Fruit fly (Drosophila melanogaster): ENCODE results near the gene CG8664.
A peak's percentile ranks its signal among the peaks of the same experiment; 100 is the strongest.

The CG8664 gene

DNA sequence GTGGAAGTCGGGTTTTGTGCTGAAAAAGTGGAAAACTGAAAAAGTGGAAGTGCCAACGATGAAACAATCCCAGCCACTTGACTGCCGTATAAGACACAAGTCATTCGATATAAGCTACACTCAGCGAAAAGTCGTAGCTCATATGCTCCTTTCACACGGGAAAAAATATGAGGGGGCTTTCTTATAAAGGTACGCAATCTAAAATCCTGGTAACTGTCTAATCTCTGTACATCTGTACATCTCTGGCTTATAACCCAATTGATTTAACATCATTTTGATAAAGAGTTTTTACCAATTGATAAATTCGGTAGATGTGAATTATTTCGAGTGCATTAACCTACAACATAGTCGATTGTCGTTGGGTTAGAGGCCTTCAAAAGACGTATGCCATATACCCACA, 7.7 kb downstream of the CG8664 start:
- TF ChIP-seq CG15336 (GFP tag; IDR thresholded peaks at IDR 0.05) (peak; percentile 59), salr (GFP tag; optimal IDR thresholded peaks at IDR 0.05) (no peak), Gug (GFP tag; IDR thresholded peaks at IDR 0.05) (no peak), eg (GFP tag; IDR thresholded peaks at IDR 0.05) (no peak), CG3919 (GFP tag; optimal IDR thresholded peaks at IDR 0.05) (no peak), dac (GFP tag; optimal IDR thresholded peaks at IDR 0.05) (no peak), lz (GFP tag; optimal IDR thresholded peaks at IDR 0.05) (no peak), CG6792 (GFP tag; optimal IDR thresholded peaks at IDR 0.05) (no peak), OdsH (GFP tag; optimal IDR thresholded peaks at IDR 0.05) (no peak), fd85E (GFP tag; optimal IDR thresholded peaks at IDR 0.05) (no peak), CG6163 (GFP tag; IDR thresholded peaks at IDR 0.05) (0 out of 3 replicates have a peak, but pooled peaks have one; percentile 26), fkh (GFP tag; optimal IDR thresholded peaks at IDR 0.05) (no peak), CG16779 (tag; optimal IDR thresholded peaks at IDR 0.05) (no peak), CG10631 (GFP tag; optimal IDR thresholded peaks at IDR 0.05) (no peak), CG34406 (GFP tag; optimal IDR thresholded peaks at IDR 0.05) (no peak), svp (GFP tag) (no peak), CG8319 (GFP tag; optimal IDR thresholded peaks at IDR 0.05) (no peak), CG9139 (GFP tag; optimal IDR thresholded peaks at IDR 0.05) (no peak), acj6 (GFP tag; optimal IDR thresholded peaks at IDR 0.05) (no peak), Hr4 (GFP tag; optimal IDR thresholded peaks at IDR 0.05) (peak; percentile 66), Hr38 (GFP tag; optimal IDR thresholded peaks at IDR 0.05) (no peak), achi (GFP tag; optimal IDR thresholded peaks at IDR 0.05) (no peak), CG32006 (GFP tag; optimal IDR thresholded peaks at IDR 0.05) (peak; percentile 67), Sox15 (GFP tag; optimal IDR thresholded peaks at IDR 0.05) (no peak), Eip78C (GFP tag) (peak; percentile 70), CG31627 (GFP tag; optimal IDR thresholded peaks at IDR 0.05) (no peak), Smox (GFP tag; optimal IDR thresholded peaks at IDR 0.05) (no peak), CG7368 (GFP tag; optimal IDR thresholded peaks at IDR 0.05) (no peak), dsx (GFP tag; optimal IDR thresholded peaks at IDR 0.05; ENCODE audit: poor library complexity, severe bottlenecking) (no peak), CG8119 (GFP tag; IDR thresholded peaks at IDR 0.05) (peak; percentile 47; the same call in 1 of the 3 replicates), CG4318 (GFP tag; optimal IDR thresholded peaks at IDR 0.05) (peak; percentile 35), Ets21C (GFP tag; optimal IDR thresholded peaks at IDR 0.05) (no peak)

DNA sequence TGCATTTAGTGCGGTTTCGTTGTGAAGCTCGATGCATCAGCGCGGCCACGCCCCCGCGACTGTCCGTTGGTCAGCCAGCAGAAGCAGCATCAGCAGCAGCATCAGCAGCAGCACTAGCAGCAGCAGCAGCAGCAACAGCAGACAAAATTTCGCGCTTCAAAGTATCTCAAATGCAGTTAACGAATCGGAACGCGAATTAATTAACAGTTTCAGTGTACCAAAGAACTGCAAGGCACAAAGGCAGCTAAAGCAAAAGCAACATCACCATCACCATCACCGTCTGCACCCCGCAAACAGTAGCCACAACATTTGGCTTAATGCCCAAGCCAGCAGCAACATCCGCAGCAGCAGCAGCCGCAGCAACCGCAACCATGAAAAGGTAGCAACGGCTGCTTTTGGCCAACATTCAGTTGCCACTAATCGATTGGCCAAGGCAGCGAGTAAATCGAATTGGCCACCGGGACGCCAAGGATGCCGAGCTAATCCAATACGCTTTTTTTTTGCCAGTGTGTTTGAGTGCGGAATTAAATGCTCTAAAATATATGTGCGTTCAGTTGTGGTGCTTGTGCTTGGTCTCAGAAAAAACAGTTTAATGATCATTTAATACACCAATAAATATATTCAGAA, 17.0 kb downstream of the CG8664 start:
- TF ChIP-seq Eip75B (GFP tag; optimal IDR thresholded peaks at IDR 0.05) (no peak), CG3032 (tag; optimal IDR thresholded peaks at IDR 0.05) (no peak), CG6163 (GFP tag; IDR thresholded peaks at IDR 0.05) (no peak), CG31627 (GFP tag; optimal IDR thresholded peaks at IDR 0.05) (no peak), Gug (GFP tag; IDR thresholded peaks at IDR 0.05) (no peak)

DNA sequence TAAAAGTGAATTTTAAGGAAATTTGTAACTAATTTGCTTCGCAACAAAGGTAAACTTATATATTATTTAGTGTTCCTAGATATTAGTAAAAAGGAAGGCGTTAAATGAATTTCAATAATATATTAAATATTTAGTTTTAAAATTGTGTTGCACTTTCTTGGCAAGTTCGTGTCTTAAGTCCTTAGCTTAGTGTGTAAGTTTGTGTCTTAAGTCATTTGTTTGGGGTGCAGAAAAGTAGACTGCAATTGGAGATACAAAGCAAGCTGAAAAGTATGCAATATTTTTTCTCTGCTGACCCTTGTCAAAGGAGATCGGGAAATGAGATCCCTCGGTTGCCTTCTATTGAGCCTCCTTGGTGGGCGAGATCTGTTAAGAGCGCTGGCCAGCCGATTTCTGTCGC, 20.5 kb downstream of the CG8664 start:
- TF ChIP-seq topi (GFP tag; optimal IDR thresholded peaks at IDR 0.05), result no peak
- no peak for TF ChIP-seq CG6854 (GFP tag; optimal IDR thresholded peaks at IDR 0.05)
- no peak for TF ChIP-seq achi (GFP tag; optimal IDR thresholded peaks at IDR 0.05)
- no peak for TF ChIP-seq pdm3 (GFP tag; optimal IDR thresholded peaks at IDR 0.05)
- no peak for TF ChIP-seq CG11294 (GFP tag; IDR thresholded peaks at IDR 0.05)
- no peak for TF ChIP-seq fd59A (GFP tag; optimal IDR thresholded peaks at IDR 0.05)
- no peak for TF ChIP-seq CG9139 (GFP tag; optimal IDR thresholded peaks at IDR 0.05)
- no peak for TF ChIP-seq salr (GFP tag; optimal IDR thresholded peaks at IDR 0.05)
- TF ChIP-seq CG34406 (GFP tag; optimal IDR thresholded peaks at IDR 0.05), result no peak
- TF ChIP-seq Smox (GFP tag; optimal IDR thresholded peaks at IDR 0.05), result no peak
- TF ChIP-seq svp (GFP tag), result no peak
- no peak for TF ChIP-seq esn (GFP tag; optimal IDR thresholded peaks at IDR 0.05)
- TF ChIP-seq Eip78C (GFP tag), result no peak
- no peak for TF ChIP-seq cyc (GFP tag; optimal IDR thresholded peaks at IDR 0.05)
- no peak for TF ChIP-seq fkh (GFP tag; optimal IDR thresholded peaks at IDR 0.05)
- TF ChIP-seq ss (GFP tag; optimal IDR thresholded peaks at IDR 0.05), result no peak

All from whole organism, prepupa.